Worm (Caenorhabditis elegans) whole organism, young adult: ENCODE data around the gene T10H4.4.

ENCODE experiments used
- F37B4.10 ChIP-seq: fragments of 200-800 bp; sonication (Bioruptor generic); IDR thresholded peaks from 2 replicates; pipeline ENCODE4 v1.3.6; 2022; ENCODE audit warnings: missing genetic modification characterization, missing compliant biosample characterization
- F39B2.1 ChIP-seq: fragments of 200-800 bp; sonication (Bioruptor generic); IDR thresholded peaks from 2 replicates; pipeline ENCODE4 v1.3.6; 2022; ENCODE audit warnings: missing genetic modification reagents, missing genetic modification characterization, missing compliant biosample characterization
- F55B11.4 ChIP-seq: sonication (generic microtip); optimal IDR thresholded peaks from 2 replicates; lab custom pipeline; 2016; ENCODE audit warnings: missing compliant biosample characterization, missing genetic modification characterization, borderline replicate concordance; ENCODE audit not compliant: insufficient read depth
- F57C9.4 ChIP-seq: sonication (generic microtip); optimal IDR thresholded peaks from 2 replicates; lab custom pipeline; 2017; ENCODE audit warnings: mild to moderate bottlenecking, missing genetic modification characterization, missing compliant biosample characterization
- K11D2.4 ChIP-seq: fragments of 200-800 bp; sonication (Bioruptor generic); IDR thresholded peaks from 2 replicates; pipeline ENCODE4 v1.3.6; 2022; ENCODE audit warnings: missing genetic modification reagents, missing genetic modification characterization, missing compliant biosample characterization
- T26A5.8 ChIP-seq: sonication (generic microtip); optimal IDR thresholded peaks from 2 replicates; lab custom pipeline; 2016; ENCODE audit warnings: missing genetic modification characterization, missing compliant biosample characterization
- aptf-3 ChIP-seq: fragments of 200-800 bp; sonication (Bioruptor generic); IDR thresholded peaks from 2 replicates; pipeline ENCODE4 v1.3.6; 2022; ENCODE audit warnings: missing genetic modification characterization, missing compliant biosample characterization
- attf-6 ChIP-seq: fragments of 200-800 bp; sonication (Bioruptor generic); IDR thresholded peaks from 2 replicates; pipeline ENCODE4 v1.3.6; 2022; ENCODE audit warnings: missing genetic modification reagents, missing genetic modification characterization, missing compliant biosample characterization
- bed-2 ChIP-seq: fragments of 200-800 bp; sonication (Bioruptor generic); IDR thresholded peaks from 2 replicates; pipeline ENCODE4 v1.3.6; 2022; ENCODE audit warnings: missing genetic modification reagents, missing genetic modification characterization, missing compliant biosample characterization
- cebp-1 ChIP-seq, 2 experiments: fragments of 200-800 bp in 1 of 2; sonication (Bioruptor generic) in 1 of 2; sonication (generic microtip) in 1 of 2; IDR thresholded peaks in 1 of 2; optimal IDR thresholded peaks in 1 of 2; 2 replicates each; pipeline versions ENCODE4 v1.3.6 to Lab custom; 2017 to 2022; ENCODE audit warnings: missing compliant biosample characterization in 2 of 2, missing genetic modification characterization in 2 of 2, mild to moderate bottlenecking in 1 of 2, missing genetic modification reagents in 1 of 2, moderate library complexity in 1 of 2
- ceh-58 ChIP-seq: fragments of 200-800 bp; sonication (Bioruptor generic); IDR thresholded peaks from 2 replicates; pipeline ENCODE4 v1.3.6; 2022; ENCODE audit warnings: missing genetic modification characterization, missing compliant biosample characterization
- ceh-79 ChIP-seq: sonication (generic microtip); optimal IDR thresholded peaks from 2 replicates; lab custom pipeline; 2017; ENCODE audit warnings: mild to moderate bottlenecking, missing genetic modification characterization, missing compliant biosample characterization
- die-1 ChIP-seq: sonication (generic microtip); optimal IDR thresholded peaks from 2 replicates; lab custom pipeline; 2016; ENCODE audit warnings: missing genotype, mild to moderate bottlenecking, missing genetic modification characterization, missing compliant biosample characterization
- egl-44 ChIP-seq: fragments of 200-800 bp; sonication (Bioruptor generic); IDR thresholded peaks from 2 replicates; pipeline ENCODE4 v1.3.6; 2022; ENCODE audit warnings: missing genetic modification reagents, missing genetic modification characterization, missing compliant biosample characterization
- fkh-3 ChIP-seq: sonication (generic microtip); optimal IDR thresholded peaks from 2 replicates; lab custom pipeline; 2016; ENCODE audit warnings: mild to moderate bottlenecking, missing genetic modification characterization, missing compliant biosample characterization
- gei-17 ChIP-seq: fragments of 200-800 bp; sonication (Bioruptor generic); optimal IDR thresholded peaks from 2 replicates; lab custom pipeline; 2018; ENCODE audit warnings: mild to moderate bottlenecking, missing genetic modification characterization, missing compliant biosample characterization
- him-1 ChIP-seq: sonication (generic microtip); optimal IDR thresholded peaks from 2 replicates; lab custom pipeline; 2016; ENCODE audit warnings: missing genotype, missing genetic modification reagents, missing genetic modification characterization, missing compliant biosample characterization
- hrde-1 ChIP-seq: sonication (generic microtip); optimal IDR thresholded peaks from 2 replicates; lab custom pipeline; 2016; ENCODE audit warnings: missing genetic modification characterization, mild to moderate bottlenecking, missing compliant biosample characterization, moderate library complexity, missing genotype, missing genetic modification reagents, borderline replicate concordance
- lin-40 ChIP-seq: sonication (generic microtip); optimal IDR thresholded peaks from 2 replicates; lab custom pipeline; 2016; ENCODE audit warnings: missing genetic modification characterization, mild to moderate bottlenecking, missing compliant biosample characterization, missing genotype, missing genetic modification reagents
- lsy-27 ChIP-seq: sonication (generic microtip); optimal IDR thresholded peaks from 2 replicates; lab custom pipeline; 2017; ENCODE audit warnings: missing genetic modification characterization, mild to moderate bottlenecking, missing compliant biosample characterization, antibody characterized with exemption, missing genotype, borderline replicate concordance; ENCODE audit not compliant: insufficient read depth
- madf-6 ChIP-seq: fragments of 200-800 bp; sonication (Bioruptor generic); IDR thresholded peaks from 2 replicates; pipeline ENCODE4 v1.3.6; 2022; ENCODE audit warnings: missing genetic modification reagents, missing genetic modification characterization, missing compliant biosample characterization
- mes-4 ChIP-seq: sonication (generic microtip); optimal IDR thresholded peaks from 2 replicates; lab custom pipeline; 2016; ENCODE audit warnings: missing genotype, missing genetic modification characterization, missing compliant biosample characterization
- nhr-90 ChIP-seq: sonication (generic microtip); optimal IDR thresholded peaks from 2 replicates; lab custom pipeline; 2016; ENCODE audit warnings: missing genotype, mild to moderate bottlenecking, missing genetic modification characterization, missing compliant biosample characterization
- rcor-1 ChIP-seq: fragments of 200-800 bp; sonication (Bioruptor generic); IDR thresholded peaks from 2 replicates; pipeline ENCODE4 v1.3.6; 2022; ENCODE audit warnings: missing genetic modification reagents, missing genetic modification characterization, missing compliant biosample characterization
- rpc-1 ChIP-seq, 2 experiments: fragments of 150-350 bp in 1 of 2; sonication (generic microtip) in 1 of 2; optimal IDR thresholded peaks; 2 replicates each; lab custom pipeline; 2014 to 2018; ENCODE audit warnings: missing biosample characterization in 1 of 2, missing genetic modification characterization in 1 of 2, missing genetic modification reagents in 1 of 2, missing genotype in 1 of 2
- sptf-2 ChIP-seq: fragments of 200-800 bp; sonication (Bioruptor generic); optimal IDR thresholded peaks from 2 replicates; lab custom pipeline; 2018; ENCODE audit warnings: mild to moderate bottlenecking, missing genetic modification characterization, missing compliant biosample characterization
- tlf-1 ChIP-seq: fragments of 200-800 bp; sonication (Bioruptor generic); optimal IDR thresholded peaks from 2 replicates; lab custom pipeline; 2018; ENCODE audit warnings: mild to moderate bottlenecking, missing genetic modification characterization, missing compliant biosample characterization
- zfh-2 ChIP-seq: fragments of 200-800 bp; sonication (Bioruptor generic); conservative IDR thresholded peaks from 2 replicates; pipeline ENCODE4 v1.3.6; 2022; ENCODE audit warnings: missing genetic modification reagents, missing genetic modification characterization, missing compliant biosample characterization
- zim-3 ChIP-seq: sonication (generic microtip); optimal IDR thresholded peaks from 2 replicates; lab custom pipeline; 2017; ENCODE audit warnings: mild to moderate bottlenecking, missing genetic modification characterization, moderate library complexity, missing compliant biosample characterization
- ztf-3 ChIP-seq: fragments of 200-800 bp; sonication (Bioruptor generic); optimal IDR thresholded peaks from 2 replicates; lab custom pipeline; 2018; ENCODE audit warnings: mild to moderate bottlenecking, missing genetic modification characterization, missing compliant biosample characterization

The T10H4.4 gene

ce11 chrV:15281279-15281949 lies 9.3 kb upstream of the T10H4.4 start, which contains the start of the genes srw-19 and srx-51 (continued):
- TF ChIP-seq zfh-2 (GFP tag; lab: Robert Waterston, UW) (no peak), ceh-58 (GFP tag; lab: Robert Waterston, UW) (no peak), K11D2.4 (GFP tag; lab: Robert Waterston, UW) (no peak), aptf-3 (GFP tag; lab: Robert Waterston, UW) (no peak), ztf-3 (GFP tag; lab: Kevin White, UChicago) (no peak)

- TF ChIP-seq F57C9.4 (no peak), ceh-79 (tag; lab: Kevin White, UChicago) (no peak), rpc-1 (optimal IDR thresholded peaks at IDR 0.05; lab: Kevin White, UChicago) (no peak), rpc-1 (tag; optimal IDR thresholded peaks at IDR 0.05; lab: Kevin White, UChicago) (no peak), mes-4 (tag; lab: Kevin White, UChicago) (no peak), tlf-1 (no peak), gei-17 (no peak), F55B11.4 (tag; lab: Kevin White, UChicago) (no peak), fkh-3 (tag; lab: Kevin White, UChicago) (no peak), rcor-1 (GFP tag; lab: Robert Waterston, UW) (no peak)
Measured at ce11 chrV:15276915-15277314, 4.8 kb upstream of the T10H4.4 start, which contains the start of gene srw-17. srw-17 (minus strand) TSS chrV:15277015.

ce11 chrV:15274757-15275156 lies 2.6 kb upstream of the T10H4.4 start, which contains the start of gene srw-16:
srw-16 (minus strand) TSS chrV:15274857.
- TF ChIP-seq hrde-1 (tag; lab: Kevin White, UChicago) (no peak), F39B2.1 (GFP tag; lab: Robert Waterston, UW) (no peak), madf-6 (GFP tag; lab: Robert Waterston, UW) (no peak), sptf-2 (GFP tag; lab: Kevin White, UChicago) (no peak), F37B4.10 (GFP tag; lab: Robert Waterston, UW) (no peak), mes-4 (tag; lab: Kevin White, UChicago) (no peak), lin-40 (no peak), zim-3 (tag; lab: Kevin White, UChicago) (no peak), lsy-27 (tag; lab: Kevin White, UChicago) (no peak), attf-6 (GFP tag; lab: Robert Waterston, UW) (no peak), nhr-90 (no peak), ztf-3 (GFP tag; lab: Kevin White, UChicago) (no peak)
- TF ChIP-seq, all 124 proteins: peak for 0

DNA sequence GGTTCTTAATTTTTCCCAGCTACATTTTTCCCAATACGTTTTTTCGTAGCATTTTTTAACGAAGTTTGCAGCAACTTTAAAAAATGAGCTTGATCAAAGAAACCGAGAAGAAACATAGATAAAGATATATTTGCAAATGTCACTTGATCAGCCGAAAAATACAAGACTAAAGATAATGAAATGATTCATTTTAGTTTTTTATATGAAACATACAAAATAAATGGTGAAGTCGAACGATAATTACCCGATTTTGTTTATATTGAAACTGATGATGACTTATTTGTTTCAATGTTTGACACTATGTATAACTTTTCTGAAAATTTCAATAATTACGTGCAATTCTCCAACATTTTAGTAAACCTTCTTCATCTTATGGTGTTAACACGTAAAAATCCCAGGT lies 3.9 kb downstream of the T10H4.4 start, which contains the start of gene srw-22:
Gene srw-22, plus strand, starts transcription at position 301 of the 400 bp plus-strand sequence.
- TF ChIP-seq egl-44 (GFP tag; lab: Robert Waterston, UW) = no peak
- TF ChIP-seq ztf-3 (GFP tag; lab: Kevin White, UChicago) = no peak
- TF ChIP-seq bed-2 (GFP tag; lab: Robert Waterston, UW) = no peak

ce11 chrV:15267405-15267804 lies 4.8 kb downstream of the T10H4.4 start, which contains the start of gene T10H4.13:
T10H4.13 (minus strand) TSS chrV:15267505.
- TF ChIP-seq cebp-1 (GFP tag; IDR thresholded peaks at IDR 0.05; lab: Robert Waterston, UW) (no peak), cebp-1 (tag; optimal IDR thresholded peaks at IDR 0.05; lab: Kevin White, UChicago) (no peak), T26A5.8 (tag; lab: Kevin White, UChicago) (no peak), him-1 (tag; lab: Kevin White, UChicago) (no peak), die-1 (tag; lab: Kevin White, UChicago) (no peak)
- TF ChIP-seq, all 124 proteins: peak for 0
